Fruit fly (Drosophila melanogaster) whole organism, wandering third instar larva: ENCODE data around the gene Egfrap.
A peak's percentile ranks its signal among the peaks of the same experiment; 100 is the strongest.

Source experiments
- Abd-B ChIP-seq: fragments of >200 bp; optimal IDR thresholded peaks from 2 replicates; lab custom pipeline; 2017; ENCODE audit warnings: missing biosample characterization, missing genetic modification characterization
- CG9705 ChIP-seq: fragments of 200-800 bp; sonication (Bioruptor generic); optimal IDR thresholded peaks from 2 replicates; lab custom pipeline; 2018; ENCODE audit warnings: missing biosample characterization, mild to moderate bottlenecking, missing genetic modification characterization
- CrebA ChIP-seq: fragments of 200-800 bp; sonication (Bioruptor generic); optimal IDR thresholded peaks from 2 replicates; lab custom pipeline; 2016; ENCODE audit warnings: missing biosample characterization, mild to moderate bottlenecking, missing genetic modification characterization, borderline replicate concordance
- Dfd ChIP-seq: fragments of >200 bp; optimal IDR thresholded peaks from 2 replicates; lab custom pipeline; 2017; ENCODE audit warnings: missing biosample characterization, missing genetic modification characterization
- Dif ChIP-seq: fragments of 200-275, 200-300 bp; sonication (Bioruptor generic); optimal IDR thresholded peaks from 2 replicates; lab custom pipeline; 2018; ENCODE audit warnings: missing biosample characterization, missing genetic modification characterization; ENCODE audit not compliant: partially characterized antibody
- GATAd ChIP-seq: sonication (Bioruptor generic); optimal IDR thresholded peaks from 2 replicates; lab custom pipeline; 2016; ENCODE audit warnings: missing biosample characterization, missing genetic modification characterization
- HLH106 ChIP-seq: fragments of 200-800 bp; optimal IDR thresholded peaks from 3 replicates; lab custom pipeline; 2019; ENCODE audit warnings: missing biosample characterization, mild to moderate bottlenecking, missing genetic modification characterization, moderate library complexity
- Hr78 ChIP-seq: fragments of >200 bp; optimal IDR thresholded peaks from 2 replicates; lab custom pipeline; 2017; ENCODE audit warnings: missing biosample characterization, missing genetic modification characterization
- Jra ChIP-seq: sonication (Bioruptor generic); optimal IDR thresholded peaks from 2 replicates; lab custom pipeline; 2016; ENCODE audit warnings: missing biosample characterization, missing genetic modification characterization
- Mio ChIP-seq: sonication (Bioruptor generic); optimal IDR thresholded peaks from 2 replicates; lab custom pipeline; 2016; ENCODE audit warnings: missing biosample characterization, missing genetic modification characterization
- Myc ChIP-seq: fragments of >200 bp; optimal IDR thresholded peaks from 2 replicates; lab custom pipeline; 2017
- N ChIP-seq: fragments of >200 bp; optimal IDR thresholded peaks from 2 replicates; lab custom pipeline; 2018; ENCODE audit warnings: missing biosample characterization, missing external identifiers, missing genetic modification characterization
- OdsH ChIP-seq: fragments of 200-800 bp; sonication (Bioruptor generic); optimal IDR thresholded peaks from 2 replicates; lab custom pipeline; 2016; ENCODE audit warnings: missing biosample characterization, mild to moderate bottlenecking, missing genetic modification characterization
- Rel ChIP-seq, 2 experiments: fragments of 200-800 bp; sonication (Bioruptor generic) in 1 of 2; optimal IDR thresholded peaks; 2 replicates in 1 of 2; 3 replicates in 1 of 2; lab custom pipeline; 2016 to 2019; ENCODE audit warnings: mild to moderate bottlenecking in 2 of 2, missing biosample characterization in 2 of 2, missing genetic modification characterization in 2 of 2, moderate library complexity in 1 of 2
- Sp1 ChIP-seq: fragments of 200-800 bp; sonication (Bioruptor generic); optimal IDR thresholded peaks from 3 replicates; lab custom pipeline; 2019; ENCODE audit warnings: missing biosample characterization, mild to moderate bottlenecking, missing genetic modification characterization, moderate library complexity
- Vsx2 ChIP-seq: fragments of 200-300, 225-300 bp; sonication (Bioruptor generic); optimal IDR thresholded peaks from 2 replicates; lab custom pipeline; 2018; ENCODE audit warnings: missing biosample characterization, missing genetic modification characterization; ENCODE audit not compliant: partially characterized antibody
- brk ChIP-seq: fragments of 200-800 bp; sonication (Bioruptor generic); optimal IDR thresholded peaks from 2 replicates; lab custom pipeline; 2016; ENCODE audit warnings: missing biosample characterization, mild to moderate bottlenecking, missing genetic modification characterization
- dl ChIP-seq, 2 experiments: fragments of 175-275, 200-275 bp in 1 of 2; fragments of 200-275 bp in 1 of 2; sonication (Bioruptor generic); optimal IDR thresholded peaks; lab custom pipeline; 2018; ENCODE audit warnings: mild to moderate bottlenecking in 2 of 2, missing biosample characterization in 2 of 2, missing genetic modification characterization in 2 of 2, moderate library complexity in 2 of 2; ENCODE audit not compliant: partially characterized antibody in 2 of 2, insufficient read depth in 1 of 2
- dsf ChIP-seq: sonication (Bioruptor generic); optimal IDR thresholded peaks from 2 replicates; lab custom pipeline; 2016; ENCODE audit warnings: missing biosample characterization, missing genetic modification characterization, borderline replicate concordance
- foxo ChIP-seq, 2 experiments: fragments of 200-800 bp; sonication (Bioruptor generic); optimal IDR thresholded peaks; 2 replicates in 1 of 2; 3 replicates in 1 of 2; lab custom pipeline; 2016 to 2017; ENCODE audit warnings: missing biosample characterization in 2 of 2, missing genetic modification characterization in 2 of 2
- fru ChIP-seq: fragments of 200-800 bp; sonication (Bioruptor generic); optimal IDR thresholded peaks from 3 replicates; lab custom pipeline; 2016; ENCODE audit warnings: missing biosample characterization, mild to moderate bottlenecking, missing genetic modification characterization
- h ChIP-seq: fragments of 200-800 bp; sonication (Bioruptor generic); optimal IDR thresholded peaks from 3 replicates; lab custom pipeline; 2016; ENCODE audit warnings: missing biosample characterization, mild to moderate bottlenecking, missing genetic modification characterization
- jim ChIP-seq: fragments of 175-275, 200-325 bp; sonication (Bioruptor generic); optimal IDR thresholded peaks from 2 replicates; lab custom pipeline; 2016; ENCODE audit warnings: missing biosample characterization, mild to moderate bottlenecking, missing genetic modification characterization
- lola ChIP-seq: fragments of >200 bp; optimal IDR thresholded peaks from 2 replicates; lab custom pipeline; 2017; ENCODE audit warnings: missing biosample characterization, missing genetic modification characterization
- pan ChIP-seq: fragments of >200 bp; optimal IDR thresholded peaks from 2 replicates; lab custom pipeline; 2017
- psq ChIP-seq: fragments of 200-800 bp; sonication (Bioruptor generic); optimal IDR thresholded peaks from 3 replicates; lab custom pipeline; 2017; ENCODE audit warnings: missing biosample characterization, mild to moderate bottlenecking, missing genetic modification characterization, moderate library complexity
- rgr ChIP-seq: fragments of 200-800 bp; sonication (Bioruptor generic); optimal IDR thresholded peaks from 3 replicates; lab custom pipeline; 2016; ENCODE audit warnings: missing biosample characterization, mild to moderate bottlenecking, missing genetic modification characterization
- sage ChIP-seq: fragments of 200-800 bp; sonication (Bioruptor generic); optimal IDR thresholded peaks from 2 replicates; lab custom pipeline; 2016; ENCODE audit warnings: missing biosample characterization, mild to moderate bottlenecking, missing genetic modification characterization
- sv ChIP-seq: fragments of 200-800 bp; sonication (Bioruptor generic); optimal IDR thresholded peaks from 3 replicates; lab custom pipeline; 2016; ENCODE audit warnings: missing biosample characterization, missing genetic modification characterization
- tai ChIP-seq: sonication (Bioruptor generic); optimal IDR thresholded peaks from 2 replicates; lab custom pipeline; 2016; ENCODE audit warnings: missing biosample characterization, missing genetic modification characterization
- usp ChIP-seq: fragments of >200 bp; optimal IDR thresholded peaks from 2 replicates; lab custom pipeline; 2017; ENCODE audit warnings: missing biosample characterization, missing genetic modification characterization
- woc ChIP-seq: sonication (Bioruptor generic); optimal IDR thresholded peaks from 2 replicates; lab custom pipeline; 2016; ENCODE audit warnings: missing biosample characterization, mild to moderate bottlenecking, missing genetic modification characterization

Egfrap gene

dm6 chr3L:5992916-5993315, 42.5 kb upstream of the Egfrap start:
- no peak for TF ChIP-seq OdsH (GFP tag; lab: Kevin White, UChicago)
- no peak for TF ChIP-seq Myc (lab: Kevin White, UChicago)
- TF ChIP-seq sv (GFP tag; lab: Kevin White, UChicago): no peak
- TF ChIP-seq HLH106 (tag; lab: Kevin White, UChicago): no peak
- TF ChIP-seq dl (GFP tag; optimal IDR thresholded peaks at IDR 0.05; lab: Kevin White, UChicago; ENCODE audit: insufficient read depth in 1 of 2, partially characterized antibody in 2 of 2): no peak
- TF ChIP-seq Jra: no peak
- no peak for TF ChIP-seq Mio (GFP tag; lab: Kevin White, UChicago)
- no peak for TF ChIP-seq rgr
- no peak for TF ChIP-seq h
- TF ChIP-seq CG9705 (GFP tag; lab: Kevin White, UChicago): no peak
- no peak for TF ChIP-seq Dif
- no peak for TF ChIP-seq pan (lab: Kevin White, UChicago)
- TF ChIP-seq Hr78 (GFP tag; lab: Kevin White, UChicago): no peak
- no peak for TF ChIP-seq Vsx2
- TF ChIP-seq tai (GFP tag; lab: Kevin White, UChicago): no peak
- no peak for TF ChIP-seq Sp1 (GFP tag; lab: Kevin White, UChicago)

- TF ChIP-seq pan (lab: Kevin White, UChicago): no peak
- TF ChIP-seq Dfd (GFP tag; lab: Kevin White, UChicago): no peak
- TF ChIP-seq Rel (GFP tag; optimal IDR thresholded peaks at IDR 0.05; lab: Kevin White, UChicago): no peak
- TF ChIP-seq Rel (tag; optimal IDR thresholded peaks at IDR 0.05; lab: Kevin White, UChicago): no peak
- TF ChIP-seq h: no peak
- TF ChIP-seq GATAd: no peak
- no peak for TF ChIP-seq Vsx2
- TF ChIP-seq Sp1 (GFP tag; lab: Kevin White, UChicago): no peak
- TF ChIP-seq Abd-B (GFP tag; lab: Kevin White, UChicago): no peak
- TF ChIP-seq psq (GFP tag; lab: Kevin White, UChicago): no peak
- TF ChIP-seq dl (GFP tag; optimal IDR thresholded peaks at IDR 0.05; lab: Kevin White, UChicago; ENCODE audit: insufficient read depth in 1 of 2, partially characterized antibody in 2 of 2): no peak
- TF ChIP-seq, all 38 proteins: peak for 0
Observed at dm6 chr3L:5992249-5992648, 41.8 kb upstream of the Egfrap start.

- TF ChIP-seq lola (no peak), HLH106 (tag; lab: Kevin White, UChicago) (no peak), GATAd (no peak), psq (GFP tag; lab: Kevin White, UChicago) (no peak), Abd-B (GFP tag; lab: Kevin White, UChicago) (no peak), Myc (lab: Kevin White, UChicago) (no peak), dsf (GFP tag; lab: Kevin White, UChicago) (no peak), Sp1 (GFP tag; lab: Kevin White, UChicago) (no peak), CG9705 (GFP tag; lab: Kevin White, UChicago) (no peak), jim (no peak), foxo (GFP tag; optimal IDR thresholded peaks at IDR 0.05; lab: Kevin White, UChicago) (no peak), tai (GFP tag; lab: Kevin White, UChicago) (no peak), Mio (GFP tag; lab: Kevin White, UChicago) (no peak), woc (GFP tag; lab: Kevin White, UChicago) (no peak), N (no peak), Dif (no peak), sage (no peak)
Observed at dm6 chr3L:5989391-5990156, 39.1 kb upstream of the Egfrap start.

- no peak for TF ChIP-seq CrebA (GFP tag; lab: Kevin White, UChicago)
- no peak for TF ChIP-seq Rel (GFP tag; optimal IDR thresholded peaks at IDR 0.05; lab: Kevin White, UChicago)
- no peak for TF ChIP-seq Rel (tag; optimal IDR thresholded peaks at IDR 0.05; lab: Kevin White, UChicago)
- TF ChIP-seq CG9705 (GFP tag; lab: Kevin White, UChicago): no peak
- no peak for TF ChIP-seq Abd-B (GFP tag; lab: Kevin White, UChicago)
- peak; percentile 9 for TF ChIP-seq fru (GFP tag; lab: Kevin White, UChicago)
- TF ChIP-seq foxo (GFP tag; optimal IDR thresholded peaks at IDR 0.05; lab: Kevin White, UChicago): no peak
- TF ChIP-seq brk (GFP tag; lab: Kevin White, UChicago): no peak
- no peak for TF ChIP-seq Vsx2
- no peak for TF ChIP-seq usp (GFP tag; lab: Kevin White, UChicago)
- TF ChIP-seq, all 38 proteins: peak for 1
Observed at dm6 chr3L:5988675-5989074, 38.2 kb upstream of the Egfrap start.
